Fruit fly (Drosophila melanogaster) Kc167 (cell line): ENCODE data around the gene pum.

Experiments
- Myc ChIP-seq: fragments of >200 bp; optimal IDR thresholded peaks from 2 replicates; lab custom pipeline; 2017; ENCODE audit warnings: missing external identifiers
- Sin3A ChIP-seq: fragments of >200 bp; optimal IDR thresholded peaks from 2 replicates; lab custom pipeline; 2018; ENCODE audit warnings: missing external identifiers
- h ChIP-seq: fragments of >200 bp; optimal IDR thresholded peaks from 3 replicates; lab custom pipeline; 2018; ENCODE audit warnings: missing external identifiers
- insv ChIP-seq: fragments of >200 bp; optimal IDR thresholded peaks from 3 replicates; lab custom pipeline; 2018; ENCODE audit warnings: missing external identifiers
- psq ChIP-seq: fragments of >200 bp; optimal IDR thresholded peaks from 2 replicates; lab custom pipeline; 2017; ENCODE audit warnings: missing external identifiers
- ttk ChIP-seq: sonication (Bioruptor generic); optimal IDR thresholded peaks from 2 replicates; lab custom pipeline; 2017; ENCODE audit warnings: missing external identifiers

pum gene

DNA sequence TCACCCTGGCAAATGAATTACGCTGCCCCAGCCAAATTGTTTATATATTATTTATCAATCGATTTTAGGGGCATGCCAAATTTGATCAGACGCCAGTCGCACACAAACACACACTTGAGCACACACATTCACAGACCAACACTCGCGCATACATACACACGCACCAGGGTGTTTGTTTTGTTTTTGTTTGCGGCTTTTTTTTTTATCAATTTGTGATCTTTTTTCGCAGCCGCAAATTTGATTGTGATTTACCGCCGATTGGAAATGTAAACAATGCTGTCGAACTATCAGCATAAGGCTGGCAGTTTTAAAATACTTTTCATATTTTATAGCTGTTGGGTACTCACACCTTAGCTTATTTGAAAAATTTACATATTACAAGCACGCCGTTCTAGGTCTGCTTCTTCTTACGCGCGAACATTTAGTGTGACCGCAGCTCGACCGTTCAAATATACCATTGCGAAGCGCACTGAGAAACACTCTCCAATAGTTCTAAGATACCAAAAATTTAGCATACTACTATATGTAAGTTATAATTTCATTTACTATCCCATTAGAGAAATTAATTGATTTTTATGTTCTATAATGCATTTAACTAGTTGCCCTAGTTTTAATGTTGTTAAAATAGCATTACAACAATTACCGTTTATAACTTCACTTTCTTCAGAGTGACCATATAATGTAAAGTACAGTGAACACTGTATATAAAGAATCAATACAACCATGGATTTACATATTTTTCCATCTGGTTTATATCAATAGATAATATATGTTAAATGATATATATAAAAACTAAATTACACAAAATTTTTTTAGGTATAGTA is at the start of gene pum:
Gene pum (minus strand): TSS at position 415 of the 824 bp plus-strand sequence.
- TF ChIP-seq ttk (lab: Kevin White, UChicago) (no peak), Myc (lab: Kevin White, UChicago) (no peak), h (lab: Kevin White, UChicago) (no peak), Sin3A (lab: Kevin White, UChicago) (no peak), insv (no peak), psq (lab: Kevin White, UChicago) (no peak)

DNA sequence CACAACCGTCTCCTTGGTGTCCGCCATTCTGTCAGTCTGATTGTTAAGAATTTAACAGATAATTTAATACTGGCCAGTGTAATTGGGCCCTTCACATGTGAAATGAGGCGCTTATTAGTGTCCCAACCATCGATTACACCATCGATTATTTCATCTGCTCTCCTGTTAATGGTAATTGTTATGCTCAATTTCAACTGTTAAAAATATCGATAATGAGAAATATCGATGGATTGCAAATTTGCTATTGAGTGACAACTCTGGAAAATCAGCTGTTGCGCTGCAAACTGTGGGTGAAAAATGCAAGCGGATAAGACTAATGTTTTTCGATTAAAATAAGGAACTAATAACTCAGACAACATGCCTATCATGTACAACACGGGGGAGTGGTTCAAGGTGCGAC is 29.3 kb upstream of the pum start, which contains the start of the genes TrpRS and Vps16A:
Gene TrpRS (minus strand): TSS at position 140 of the 400 bp plus-strand sequence.
Gene Vps16A (plus strand): TSS at position 255 of the 400 bp plus-strand sequence.
- no peak for TF ChIP-seq Sin3A (lab: Kevin White, UChicago)
- TF ChIP-seq psq (lab: Kevin White, UChicago): no peak
- TF ChIP-seq h (lab: Kevin White, UChicago): no peak
- no peak for TF ChIP-seq ttk (lab: Kevin White, UChicago)
- no peak for TF ChIP-seq Myc (lab: Kevin White, UChicago)
- TF ChIP-seq insv: no peak

DNA sequence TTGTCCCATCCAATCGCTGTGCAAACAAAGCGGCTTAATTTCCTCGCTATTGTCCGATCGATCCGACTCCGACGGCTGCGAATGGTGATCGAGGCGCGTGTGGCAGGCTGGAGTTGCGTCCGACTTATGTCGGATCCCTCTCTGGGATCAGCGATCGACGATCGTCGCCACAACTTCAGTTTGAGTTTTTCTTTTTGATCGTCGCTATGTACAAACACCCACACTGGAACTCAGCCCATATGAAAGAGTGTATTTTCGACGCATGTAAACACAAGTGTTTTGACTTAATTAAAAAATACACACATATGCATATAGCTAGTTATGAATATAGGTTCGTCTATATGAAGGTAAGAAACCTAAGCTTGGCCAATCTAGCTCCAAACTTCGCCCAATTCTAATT is 26.6 kb upstream of the pum start, which contains the start of gene sage:
Gene sage (minus strand): TSS at position 101 of the 400 bp plus-strand sequence.
- no peak for TF ChIP-seq h (lab: Kevin White, UChicago)
- no peak for TF ChIP-seq insv
- TF ChIP-seq Myc (lab: Kevin White, UChicago): no peak
- TF ChIP-seq Sin3A (lab: Kevin White, UChicago): no peak
- TF ChIP-seq ttk (lab: Kevin White, UChicago): no peak
- no peak for TF ChIP-seq psq (lab: Kevin White, UChicago)

DNA sequence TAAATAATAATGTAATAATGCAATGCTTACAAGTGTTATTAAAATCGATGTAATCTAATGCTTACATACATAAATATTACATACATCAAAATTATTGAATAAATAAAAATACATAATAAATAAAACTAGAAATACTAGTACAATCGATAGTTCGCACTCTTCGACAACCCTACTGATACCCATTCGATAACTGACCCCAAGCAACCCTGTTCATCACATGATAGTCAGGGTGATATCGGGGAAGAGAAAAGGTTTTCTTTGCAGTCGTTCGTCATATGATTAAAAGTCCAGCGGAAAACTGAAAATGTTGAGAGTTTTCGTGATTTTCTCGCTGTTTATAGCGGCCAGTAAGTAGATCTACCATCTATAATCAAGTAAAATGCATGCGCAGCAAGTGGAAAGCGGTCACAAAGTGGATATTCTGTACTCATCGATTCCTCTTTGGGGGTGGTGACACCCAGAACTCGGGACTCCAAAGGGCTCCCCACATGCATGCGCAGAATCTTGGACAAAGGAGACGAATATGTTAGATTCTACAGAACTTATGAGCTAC is 23.0 kb upstream of the pum start, which contains the start of gene ATP6AP2:
Gene ATP6AP2 (plus strand): TSS at position 218 of the 553 bp plus-strand sequence.
- TF ChIP-seq Sin3A (lab: Kevin White, UChicago) (no peak), psq (lab: Kevin White, UChicago) (no peak), ttk (lab: Kevin White, UChicago) (no peak), h (lab: Kevin White, UChicago) (no peak), Myc (lab: Kevin White, UChicago) (no peak), insv (no peak)

DNA sequence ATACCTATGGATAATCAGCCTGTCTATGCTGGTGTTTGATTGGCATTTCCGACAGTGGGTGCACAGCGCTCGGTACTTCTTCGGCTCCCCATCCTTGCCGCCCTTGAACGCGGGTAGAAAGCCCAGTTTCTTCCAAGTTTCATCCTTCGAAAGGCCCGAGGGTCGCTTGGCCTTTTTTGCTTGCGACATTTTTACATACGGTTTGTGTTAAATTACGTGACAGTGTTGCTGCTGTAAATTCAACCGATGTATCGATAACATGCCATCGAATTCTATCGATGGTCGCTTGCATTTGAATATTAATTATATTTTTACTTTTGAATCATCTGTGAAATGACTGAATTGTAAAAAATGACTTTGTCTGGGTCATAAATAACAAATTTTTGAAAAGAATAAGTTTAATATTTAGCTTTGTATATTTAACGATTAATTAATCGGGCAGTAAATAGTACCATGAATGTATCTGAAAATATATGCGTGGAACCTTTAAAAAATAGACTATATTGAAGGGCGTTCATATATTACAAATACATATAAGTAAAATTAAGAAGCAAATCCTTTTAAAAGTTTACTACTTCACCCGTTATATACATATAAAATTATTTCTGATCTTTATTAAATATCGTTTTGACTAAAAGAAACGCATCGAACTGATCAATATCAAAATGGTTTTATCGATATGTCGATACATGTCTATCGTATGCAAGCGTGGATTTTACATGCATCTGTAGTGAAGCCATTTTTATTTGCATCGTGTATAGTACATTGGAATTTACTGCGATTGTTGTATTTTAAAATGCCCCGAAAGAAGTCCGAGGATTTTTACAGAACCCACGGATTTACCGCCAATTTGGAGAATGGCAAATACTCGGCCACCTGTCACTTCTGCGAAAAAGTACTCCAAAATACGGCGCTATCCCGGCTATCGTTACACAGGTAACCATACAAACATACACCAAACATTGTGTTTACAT is 21.1 kb upstream of the pum start, which contains the start of the genes Ibf2 and Ibf1:
Gene Ibf2 (minus strand): TSS at position 250 of the 974 bp plus-strand sequence.
Gene Ibf1 (plus strand): TSS at position 713 of the 974 bp plus-strand sequence.
- TF ChIP-seq h (lab: Kevin White, UChicago): no peak
- no peak for TF ChIP-seq psq (lab: Kevin White, UChicago)
- TF ChIP-seq insv: no peak
- TF ChIP-seq Myc (lab: Kevin White, UChicago): no peak
- no peak for TF ChIP-seq ttk (lab: Kevin White, UChicago)
- TF ChIP-seq Sin3A (lab: Kevin White, UChicago): no peak

DNA sequence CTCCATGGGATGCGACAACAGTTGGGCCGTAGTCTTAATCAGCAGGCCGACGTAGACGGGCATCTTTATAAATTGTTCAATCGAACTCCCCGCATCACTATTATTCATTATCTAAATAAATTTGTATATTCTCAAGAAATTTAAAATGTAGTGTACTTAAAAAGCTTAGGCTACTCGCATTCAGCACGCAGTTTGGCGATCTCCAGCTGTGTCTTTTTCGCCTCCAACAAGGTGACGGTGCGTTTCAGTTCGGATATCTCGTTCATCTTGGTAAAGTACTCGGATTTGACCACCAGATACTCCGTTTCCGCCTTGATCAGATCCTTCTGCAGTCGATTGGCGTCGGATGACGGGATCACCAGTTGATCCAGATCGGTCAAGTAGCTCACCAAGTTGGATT is 20.1 kb upstream of the pum start, which contains the start of gene CG16736:
Gene CG16736 (minus strand): TSS at position 101 of the 400 bp plus-strand sequence.
- TF ChIP-seq psq (lab: Kevin White, UChicago) (no peak), h (lab: Kevin White, UChicago) (no peak), Sin3A (lab: Kevin White, UChicago) (no peak), ttk (lab: Kevin White, UChicago) (no peak), insv (no peak), Myc (lab: Kevin White, UChicago) (no peak)

DNA sequence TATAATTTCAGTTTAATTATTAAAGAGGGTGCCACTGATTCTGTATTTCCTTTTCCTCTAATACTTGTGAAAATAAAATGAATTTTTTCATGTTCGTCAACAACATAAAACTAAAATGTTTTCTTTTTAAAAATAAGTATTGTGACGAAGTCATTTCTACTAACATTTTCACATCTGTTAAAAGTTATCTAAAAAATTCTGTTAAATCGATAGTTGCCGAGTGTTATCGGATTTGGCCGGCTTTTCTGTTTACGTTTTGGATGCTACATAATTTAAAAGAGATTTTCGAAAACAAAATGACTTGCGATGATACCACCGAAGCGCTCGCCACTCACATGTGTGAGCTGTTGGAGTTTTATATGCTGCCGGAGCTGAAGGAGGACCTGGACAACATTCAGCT is 17.3 kb upstream of the pum start, which contains the start of gene CG16734:
Gene CG16734 (plus strand): TSS at position 255 of the 400 bp plus-strand sequence.
- no peak for TF ChIP-seq h (lab: Kevin White, UChicago)
- TF ChIP-seq ttk (lab: Kevin White, UChicago): no peak

DNA sequence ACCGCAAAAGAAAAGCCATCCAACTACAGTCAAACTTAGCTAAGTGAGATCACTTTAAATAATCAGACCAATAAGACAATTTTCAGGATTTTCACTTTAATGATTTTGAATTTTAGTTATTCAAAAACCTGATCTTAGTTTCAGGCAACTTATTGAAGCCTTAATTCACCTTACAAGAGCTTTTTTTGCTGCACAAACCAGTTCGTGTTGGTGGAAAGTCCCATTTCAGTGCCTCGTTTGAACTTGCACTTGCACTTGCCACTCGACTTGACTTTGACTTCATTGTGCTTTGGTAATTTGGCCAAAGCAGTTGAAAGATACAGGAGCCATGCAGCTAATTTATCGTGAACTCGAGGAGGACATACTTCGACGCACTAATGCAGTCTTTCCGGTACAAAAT is 14.1 kb upstream of the pum start, which contains the start of gene St2:
Gene St2 (plus strand): TSS at position 301 of the 400 bp plus-strand sequence.
- TF ChIP-seq Myc (lab: Kevin White, UChicago): no peak
- no peak for TF ChIP-seq insv
- no peak for TF ChIP-seq Sin3A (lab: Kevin White, UChicago)
- no peak for TF ChIP-seq h (lab: Kevin White, UChicago)
- no peak for TF ChIP-seq ttk (lab: Kevin White, UChicago)
- no peak for TF ChIP-seq psq (lab: Kevin White, UChicago)

DNA sequence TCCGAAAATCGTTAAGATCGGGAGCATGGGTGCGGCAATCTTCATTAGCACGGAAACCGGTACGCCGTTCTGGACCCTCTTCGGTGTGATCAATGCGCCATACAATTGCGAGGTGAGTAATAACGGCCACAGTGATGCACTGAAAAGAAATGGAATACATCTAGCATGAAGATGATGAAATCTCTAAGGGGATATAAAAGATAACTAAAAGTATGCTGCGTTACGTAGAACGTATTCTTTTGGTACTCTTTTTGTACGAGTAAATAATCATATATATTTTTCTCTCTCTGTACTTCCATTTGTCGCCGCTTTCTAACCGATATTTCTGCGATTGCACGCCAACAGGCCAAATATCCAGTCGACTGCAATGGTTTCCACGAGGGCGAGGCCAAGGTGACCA is 13.4 kb upstream of the pum start:
- no peak for TF ChIP-seq ttk (lab: Kevin White, UChicago)
- TF ChIP-seq Sin3A (lab: Kevin White, UChicago): no peak
- TF ChIP-seq h (lab: Kevin White, UChicago): no peak
- no peak for TF ChIP-seq psq (lab: Kevin White, UChicago)
- TF ChIP-seq Myc (lab: Kevin White, UChicago): no peak
- TF ChIP-seq insv: no peak

DNA sequence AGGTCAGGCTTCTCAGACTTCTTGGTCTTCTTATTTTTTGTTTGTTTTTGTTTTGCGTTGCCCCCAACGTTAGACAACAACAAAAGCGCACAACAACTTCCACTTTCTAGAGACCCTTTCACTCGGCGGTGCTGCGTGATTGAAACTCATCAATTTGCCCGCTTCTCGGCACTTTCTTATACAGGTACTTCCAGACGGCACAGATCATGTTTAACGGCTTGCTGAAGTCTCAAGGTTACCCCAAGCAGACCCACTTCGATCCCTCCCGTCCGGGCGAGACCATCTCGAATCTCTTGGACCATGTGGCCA is 12.2 kb upstream of the pum start:
- TF ChIP-seq h (lab: Kevin White, UChicago) (no peak), Myc (lab: Kevin White, UChicago) (no peak), psq (lab: Kevin White, UChicago) (no peak), insv (no peak), ttk (lab: Kevin White, UChicago) (no peak), Sin3A (lab: Kevin White, UChicago) (no peak)
